Fruit fly (Drosophila melanogaster): ENCODE results near the gene opm.
A peak's percentile ranks its signal among the peaks of the same experiment; 100 is the strongest.

opm gene

dm6 chrX:15085777-15086510 is 19.7 kb upstream of the opm start, which contains the start of the genes CG15027 and Dbct (continued):
- 0 out of 3 replicates have a peak, but pooled peaks have one; percentile 63 for TF ChIP-seq hb (GFP tag; IDR thresholded peaks at IDR 0.05; ENCODE audit: partially characterized antibody)
- TF ChIP-seq CG12155 (GFP tag; optimal IDR thresholded peaks at IDR 0.05) = peak; percentile 63
- no peak for TF ChIP-seq oc (tag; optimal IDR thresholded peaks at IDR 0.05)
- no peak for TF ChIP-seq CG6854 (GFP tag; optimal IDR thresholded peaks at IDR 0.05)
- TF ChIP-seq CG10565 (GFP tag; optimal IDR thresholded peaks at IDR 0.05) = no peak
- no peak for TF ChIP-seq jigr1 (GFP tag; IDR thresholded peaks at IDR 0.05)
- TF ChIP-seq ewg (GFP tag; optimal IDR thresholded peaks at IDR 0.05) = peak; percentile 19
- TF ChIP-seq Lpt (GFP tag; optimal IDR thresholded peaks at IDR 0.05) = no peak
- no peak for TF ChIP-seq CkIIα-i1 (GFP tag; IDR thresholded peaks at IDR 0.05)
- no peak for TF ChIP-seq ab (GFP tag; optimal IDR thresholded peaks at IDR 0.05)
- peak; percentile 67 for TF ChIP-seq CG32772 (GFP tag; IDR thresholded peaks at IDR 0.05)
- TF ChIP-seq Meics (GFP tag; optimal IDR thresholded peaks at IDR 0.05) = peak; percentile 42
- TF ChIP-seq CG3407 (GFP tag; optimal IDR thresholded peaks at IDR 0.05) = no peak
- TF ChIP-seq Ssrp (tag; optimal IDR thresholded peaks at IDR 0.05) = peak; percentile 61
- peak; percentile 41; the same call in 1 of the 2 replicates for TF ChIP-seq gt (GFP tag; IDR thresholded peaks at IDR 0.05)
- TF ChIP-seq grau (tag; optimal IDR thresholded peaks at IDR 0.05) = peak; percentile 73
- 0 out of 3 replicates have a peak, but pooled peaks have one; percentile 49 for TF ChIP-seq mld (GFP tag; IDR thresholded peaks at IDR 0.05; ENCODE audit: partially characterized antibody)
- TF ChIP-seq CG10654 (GFP tag; optimal IDR thresholded peaks at IDR 0.05) = peak; percentile 64
- TF ChIP-seq CrebB (tag; optimal IDR thresholded peaks at IDR 0.05) = no peak
- peak; percentile 82 for TF ChIP-seq CG9932 (GFP tag; IDR thresholded peaks at IDR 0.05)
- TF ChIP-seq CG4328 (GFP tag; optimal IDR thresholded peaks at IDR 0.05) = peak; percentile 70
- TF ChIP-seq CG14441 (GFP tag; IDR thresholded peaks at IDR 0.05) = peak; percentile 67
- 0 out of 3 replicates have a peak, but pooled peaks have one; percentile 5 for TF ChIP-seq Mrtf (GFP tag; IDR thresholded peaks at IDR 0.05)
- no peak for TF ChIP-seq CG6654 (GFP tag; optimal IDR thresholded peaks at IDR 0.05)
- peak; percentile 14 for TF ChIP-seq cwo (GFP tag; optimal IDR thresholded peaks at IDR 0.05)
- TF ChIP-seq ranshi (GFP tag; IDR thresholded peaks at IDR 0.05) = peak; percentile 63; the same call in 1 of the 2 replicates
- TF ChIP-seq CG3995 (GFP tag; optimal IDR thresholded peaks at IDR 0.05) = no peak
- no peak for TF ChIP-seq gfzf (GFP tag; optimal IDR thresholded peaks at IDR 0.05)
- peak; percentile 27 for TF ChIP-seq CG4617 (GFP tag; optimal IDR thresholded peaks at IDR 0.05; ENCODE audit: borderline replicate concordance)
- peak; percentile 55; the same call in 1 of the 2 replicates for TF ChIP-seq MBD-R2 (GFP tag; IDR thresholded peaks at IDR 0.05)
- peak; percentile 75 for TF ChIP-seq twi (tag; optimal IDR thresholded peaks at IDR 0.05)
- TF ChIP-seq kah (GFP tag; optimal IDR thresholded peaks at IDR 0.05) = peak; percentile 30
- TF ChIP-seq ac (GFP tag; optimal IDR thresholded peaks at IDR 0.05) = no peak
- no peak for TF ChIP-seq Spps (tag; optimal IDR thresholded peaks at IDR 0.05)
- peak; percentile 61; the same call in 1 of the 3 replicates for TF ChIP-seq CG11695 (GFP tag; IDR thresholded peaks at IDR 0.05)
- TF ChIP-seq CG16779 (GFP tag; IDR thresholded peaks at IDR 0.05) = no peak
- TF ChIP-seq CG4404 (GFP tag; IDR thresholded peaks at IDR 0.05) = peak; percentile 59
- no peak for TF ChIP-seq CG8359 (GFP tag; optimal IDR thresholded peaks at IDR 0.05; ENCODE audit: borderline replicate concordance)
- TF ChIP-seq Dip2 (GFP tag; IDR thresholded peaks at IDR 0.05) = no peak
- peak; percentile 22; the same call in 1 of the 2 replicates for TF ChIP-seq E2f2 (GFP tag; IDR thresholded peaks at IDR 0.05)
- TF ChIP-seq pfk (GFP tag; optimal IDR thresholded peaks at IDR 0.05) = no peak
- peak; percentile 35 for TF ChIP-seq vfl (GFP tag; optimal IDR thresholded peaks at IDR 0.05)
- TF ChIP-seq E2f1 (GFP tag; IDR thresholded peaks at IDR 0.05) = peak; percentile 40; the same call in 1 of the 2 replicates
- peak; percentile 75 for TF ChIP-seq CG2678 (tag; optimal IDR thresholded peaks at IDR 0.05)
- peak; percentile 29; the same call in 1 of the 2 replicates for TF ChIP-seq Adf1 (GFP tag; IDR thresholded peaks at IDR 0.05)
- no peak for TF ChIP-seq CG6175 (GFP tag; IDR thresholded peaks at IDR 0.05)
- TF ChIP-seq NC2β (GFP tag; optimal IDR thresholded peaks at IDR 0.05) = no peak
- TF ChIP-seq sug (tag; optimal IDR thresholded peaks at IDR 0.05) = peak; percentile 73
- TF ChIP-seq CG9609 (GFP tag; optimal IDR thresholded peaks at IDR 0.05) = peak; percentile 17
